Fruit fly (Drosophila melanogaster): ENCODE measurements around the gene CecC.

- peak; percentile 41 for TF ChIP-seq CG17806 (tag; optimal IDR thresholded peaks at IDR 0.05)
- peak; percentile 36 for TF ChIP-seq CG8159 (tag; optimal IDR thresholded peaks at IDR 0.05)
- no peak for TF ChIP-seq CG10348 (GFP tag; IDR thresholded peaks at IDR 0.05)
- TF ChIP-seq CG34367 (tag; optimal IDR thresholded peaks at IDR 0.05): peak; percentile 46
- no peak for TF ChIP-seq D1 (tag; optimal IDR thresholded peaks at IDR 0.05)
- TF ChIP-seq CG12605 (GFP tag; IDR thresholded peaks at IDR 0.05): peak; percentile 85
- TF ChIP-seq CG8301 (tag; optimal IDR thresholded peaks at IDR 0.05): peak; percentile 79
- TF ChIP-seq EcR (GFP tag; optimal IDR thresholded peaks at IDR 0.05): peak; percentile 88
These were observed 27.1 kb downstream of the CecC start, which contains the start of gene CG9737 for dm6 chr3R:30243262-30243815.
